Fruit fly (Drosophila melanogaster): ENCODE measurements around the gene CG9121.
A peak's percentile ranks its signal among the peaks of the same experiment; 100 is the strongest.

Gene CG9121

dm6 chr2L:5060952-5061478, 10.2 kb upstream of the CG9121 start (continued):
- TF ChIP-seq dm (GFP tag; optimal IDR thresholded peaks at IDR 0.05) (no peak), caup (GFP tag; optimal IDR thresholded peaks at IDR 0.05; ENCODE audit: severe bottlenecking) (peak; percentile 88), aop (GFP tag; IDR thresholded peaks at IDR 0.05) (no peak), gsb (GFP tag; IDR thresholded peaks at IDR 0.05) (peak; percentile 49), oc (tag; optimal IDR thresholded peaks at IDR 0.05) (peak; percentile 33), ftz-f1 (GFP tag; optimal IDR thresholded peaks at IDR 0.05) (peak; percentile 32), gcm2 (GFP tag; optimal IDR thresholded peaks at IDR 0.05) (peak; percentile 37), CG4617 (GFP tag; optimal IDR thresholded peaks at IDR 0.05; ENCODE audit: borderline replicate concordance) (no peak), CG11247 (GFP tag; IDR thresholded peaks at IDR 0.05) (peak; percentile 69), usp (GFP tag; optimal IDR thresholded peaks at IDR 0.05) (no peak), fru (optimal IDR thresholded peaks at IDR 0.05) (no peak), HmgZ (tag; optimal IDR thresholded peaks at IDR 0.05) (peak; percentile 67), en (GFP tag; optimal IDR thresholded peaks at IDR 0.05) (peak; percentile 69), Elba2 (GFP tag; optimal IDR thresholded peaks at IDR 0.05) (no peak), CG18476 (GFP tag; optimal IDR thresholded peaks at IDR 0.05) (peak; percentile 19), ems (GFP tag; optimal IDR thresholded peaks at IDR 0.05) (peak; percentile 62), cg (GFP tag; optimal IDR thresholded peaks at IDR 0.05) (peak; percentile 30), Rfx (GFP tag; IDR thresholded peaks at IDR 0.05) (peak; percentile 82), slp2 (GFP tag; optimal IDR thresholded peaks at IDR 0.05) (peak; percentile 32), Bgb (GFP tag; IDR thresholded peaks at IDR 0.05; ENCODE audit: partially characterized antibody) (no peak), Mes4 (GFP tag; optimal IDR thresholded peaks at IDR 0.05) (no peak), CG13296 (GFP tag; optimal IDR thresholded peaks at IDR 0.05) (peak; percentile 71), stc (GFP tag; IDR thresholded peaks at IDR 0.05) (peak; percentile 65), seq (GFP tag; IDR thresholded peaks at IDR 0.05) (peak; percentile 77), sc (optimal IDR thresholded peaks at IDR 0.05) (no peak), sc (GFP tag; optimal IDR thresholded peaks at IDR 0.05) (no peak), corto (GFP tag; optimal IDR thresholded peaks at IDR 0.05) (peak; percentile 51), Sox102F (GFP tag; optimal IDR thresholded peaks at IDR 0.05) (peak; percentile 67), lmd (GFP tag; IDR thresholded peaks at IDR 0.05) (peak; percentile 63; the same call in 1 of the 2 replicates), pita (GFP tag; optimal IDR thresholded peaks at IDR 0.05) (no peak), MESR4 (GFP tag; optimal IDR thresholded peaks at IDR 0.05) (no peak), CG13123 (GFP tag; optimal IDR thresholded peaks at IDR 0.05) (peak; percentile 43), insv (GFP tag; optimal IDR thresholded peaks at IDR 0.05) (peak in 1 of 2 experiments; percentile 25), nerfin-2 (GFP tag; IDR thresholded peaks at IDR 0.05; ENCODE audit: partially characterized antibody) (no peak), tgo (GFP tag; IDR thresholded peaks at IDR 0.05) (peak; percentile 69; the same call in 2 of the 3 replicates), CG33213 (GFP tag; optimal IDR thresholded peaks at IDR 0.05) (peak; percentile 28), Dbx (GFP tag; IDR thresholded peaks at IDR 0.05) (peak; percentile 72), CG8765 (GFP tag; IDR thresholded peaks at IDR 0.05) (no peak), CG17359 (tag; optimal IDR thresholded peaks at IDR 0.05) (peak; percentile 67), sens-2 (GFP tag; IDR thresholded peaks at IDR 0.05) (peak; percentile 42; the same call in 1 of the 2 replicates), gsb-n (tag; optimal IDR thresholded peaks at IDR 0.05) (peak; percentile 32), bbx (GFP tag; IDR thresholded peaks at IDR 0.05; ENCODE audit: partially characterized antibody) (no peak), C15 (GFP tag; IDR thresholded peaks at IDR 0.05) (peak; percentile 55; the same call in 1 of the 3 replicates), CG7786 (GFP tag; optimal IDR thresholded peaks at IDR 0.05) (peak; percentile 51), CG12236 (GFP tag; optimal IDR thresholded peaks at IDR 0.05) (peak; percentile 27), CG30020 (tag; optimal IDR thresholded peaks at IDR 0.05) (no peak), CG11695 (GFP tag; IDR thresholded peaks at IDR 0.05) (peak; percentile 84), tio (GFP tag; optimal IDR thresholded peaks at IDR 0.05) (peak; percentile 46), fd102C (GFP tag; optimal IDR thresholded peaks at IDR 0.05) (no peak), crp (GFP tag; optimal IDR thresholded peaks at IDR 0.05) (peak in 1 of 2 experiments; percentile 38), CG15011 (GFP tag; optimal IDR thresholded peaks at IDR 0.05) (peak; percentile 53)

Measured in whole organism, embryonic.